Fruit fly (Drosophila melanogaster) S2 (cell line): ENCODE measurements around the gene CG46467.

Source experiments
- CG8478 ChIP-seq: fragments of >200 bp; optimal IDR thresholded peaks from 2 replicates; lab custom pipeline; 2018
- CTCF ChIP-seq, 2 experiments: fragments of >200 bp; optimal IDR thresholded peaks; 2 replicates each; lab custom pipeline; 2018

DNA sequence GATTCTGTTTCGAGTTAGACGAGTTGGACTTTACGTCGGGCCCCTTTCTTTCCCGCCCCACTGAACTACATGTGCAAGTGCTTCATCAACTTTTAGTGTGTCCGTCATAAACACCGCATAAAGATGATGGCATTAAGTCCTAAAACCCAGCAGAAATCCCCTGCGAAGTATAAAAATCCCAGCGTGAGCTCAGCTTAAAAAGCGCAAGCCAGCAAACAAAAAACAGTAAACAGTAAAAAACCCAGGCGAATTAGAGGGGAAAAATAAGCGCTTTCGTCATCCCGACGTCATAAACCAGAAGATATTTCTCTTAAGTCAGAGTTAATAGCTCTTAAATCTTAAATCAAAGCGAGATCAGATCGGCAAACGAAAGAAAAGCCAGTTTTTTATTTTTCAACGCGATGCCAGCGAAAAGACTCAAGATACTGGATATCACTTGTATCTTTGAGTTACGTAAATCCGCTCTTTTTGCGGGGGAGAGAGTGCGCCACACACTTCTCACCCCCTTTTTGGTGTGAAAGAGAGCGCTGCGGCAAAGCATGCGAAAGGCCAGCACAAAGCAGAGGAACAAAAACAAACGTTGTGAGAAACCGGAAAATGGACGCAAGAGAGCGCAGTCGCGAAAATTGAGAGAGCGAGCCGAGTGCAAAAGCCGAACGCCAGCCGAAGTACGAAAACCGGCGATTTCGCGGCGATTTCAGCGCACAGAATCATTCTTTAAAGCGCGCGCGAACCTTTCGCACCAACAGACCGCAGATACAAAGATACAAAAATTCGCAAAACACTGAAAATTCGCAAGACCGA lies 53.9 kb downstream of the CG46467 start:
- TF ChIP-seq CG8478 (lab: Kevin White, UChicago) (no peak), CTCF (optimal IDR thresholded peaks at IDR 0.05; lab: Kevin White, UChicago) (no peak)
